Fruit fly (Drosophila melanogaster): ENCODE measurements around the gene ed.

Gene ed

DNA sequence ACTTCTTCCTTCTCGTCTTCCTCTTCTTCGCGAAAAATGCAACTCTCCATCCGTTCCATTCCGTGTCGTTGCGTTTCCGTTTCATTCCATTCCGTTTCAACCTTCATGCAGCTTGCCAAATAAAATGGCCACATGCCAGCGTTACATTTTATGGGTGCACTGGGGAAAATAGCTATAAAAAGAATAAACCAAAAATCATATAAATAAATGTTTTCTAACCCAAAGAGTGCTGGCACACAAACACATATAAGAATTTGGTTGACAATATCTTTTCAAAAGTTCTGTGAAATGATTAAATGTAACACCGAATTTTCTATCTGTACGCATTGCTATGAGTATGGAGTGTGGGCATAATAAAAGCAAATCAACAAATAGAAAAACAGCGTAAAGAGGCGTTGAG, 44.6 kb downstream of the ed start (continued):
- TF ChIP-seq ken (GFP tag; IDR thresholded peaks at IDR 0.05) (no peak), Max (GFP tag; optimal IDR thresholded peaks at IDR 0.05) (no peak), CG7928 (GFP tag; optimal IDR thresholded peaks at IDR 0.05) (no peak), Spps (tag; optimal IDR thresholded peaks at IDR 0.05) (no peak), unpg (GFP tag; optimal IDR thresholded peaks at IDR 0.05) (no peak), BtbVII (GFP tag; optimal IDR thresholded peaks at IDR 0.05) (no peak), Meics (GFP tag; optimal IDR thresholded peaks at IDR 0.05) (no peak), grn (GFP tag; optimal IDR thresholded peaks at IDR 0.05) (no peak), CG34422 (GFP tag; IDR thresholded peaks at IDR 0.05) (no peak), CG15073 (GFP tag; optimal IDR thresholded peaks at IDR 0.05) (no peak), CG32772 (GFP tag; IDR thresholded peaks at IDR 0.05) (no peak), CG34376 (GFP tag; optimal IDR thresholded peaks at IDR 0.05) (no peak), CG43689 (GFP tag; IDR thresholded peaks at IDR 0.05) (no peak), CG1603 (tag; optimal IDR thresholded peaks at IDR 0.05) (peak; percentile 25), z (GFP tag; IDR thresholded peaks at IDR 0.05) (0 out of 3 replicates have a peak, but pooled peaks have one; percentile 6), CG12942 (GFP tag; optimal IDR thresholded peaks at IDR 0.05) (no peak), trem (tag; optimal IDR thresholded peaks at IDR 0.05) (no peak), Trl (optimal IDR thresholded peaks at IDR 0.05) (no peak), Trl (GFP tag; optimal IDR thresholded peaks at IDR 0.05) (no peak), gro (GFP tag; optimal IDR thresholded peaks at IDR 0.05) (no peak), Elba2 (GFP tag; optimal IDR thresholded peaks at IDR 0.05) (no peak), pfk (GFP tag; optimal IDR thresholded peaks at IDR 0.05) (peak; percentile 72), run (tag; optimal IDR thresholded peaks at IDR 0.05) (no peak), dimm (GFP tag; IDR thresholded peaks at IDR 0.05) (no peak), CG1832 (GFP tag; optimal IDR thresholded peaks at IDR 0.05) (no peak), jumu (GFP tag; optimal IDR thresholded peaks at IDR 0.05) (no peak), corto (GFP tag; optimal IDR thresholded peaks at IDR 0.05) (no peak), pan (optimal IDR thresholded peaks at IDR 0.05) (no peak), pan (GFP tag; optimal IDR thresholded peaks at IDR 0.05 in 1 of 2, IDR thresholded peaks at IDR 0.05 in 1 of 2) (no peak), HHEX (GFP tag; optimal IDR thresholded peaks at IDR 0.05) (no peak), CG4730 (GFP tag; IDR thresholded peaks at IDR 0.05) (no peak), CG16863 (GFP tag; optimal IDR thresholded peaks at IDR 0.05) (no peak), maf-S (GFP tag; optimal IDR thresholded peaks at IDR 0.05) (no peak), CG8089 (GFP tag; optimal IDR thresholded peaks at IDR 0.05) (no peak), Ets97D (GFP tag; optimal IDR thresholded peaks at IDR 0.05) (peak; percentile 43), crc (GFP tag; optimal IDR thresholded peaks at IDR 0.05) (no peak), Stat92E (GFP tag; optimal IDR thresholded peaks at IDR 0.05) (no peak), CG15011 (GFP tag; optimal IDR thresholded peaks at IDR 0.05) (no peak), mirr (GFP tag; optimal IDR thresholded peaks at IDR 0.05) (no peak), salm (tag; optimal IDR thresholded peaks at IDR 0.05) (no peak), Ada2b (GFP tag; IDR thresholded peaks at IDR 0.05) (no peak), CG11723 (GFP tag; optimal IDR thresholded peaks at IDR 0.05) (no peak), zen2 (GFP tag; IDR thresholded peaks at IDR 0.05; ENCODE audit: partially characterized antibody) (no peak), HLH3B (GFP tag; IDR thresholded peaks at IDR 0.05) (0 out of 2 replicates have a peak, but pooled peaks have one; percentile 31), CG17912 (GFP tag; optimal IDR thresholded peaks at IDR 0.05) (no peak), H2.0 (GFP tag; IDR thresholded peaks at IDR 0.05) (0 out of 2 replicates have a peak, but pooled peaks have one; percentile 13), ind (GFP tag; optimal IDR thresholded peaks at IDR 0.05) (no peak), Hmr (GFP tag; optimal IDR thresholded peaks at IDR 0.05) (peak; percentile 30), Myb (GFP tag; optimal IDR thresholded peaks at IDR 0.05) (no peak), bigmax (GFP tag; optimal IDR thresholded peaks at IDR 0.05) (no peak), CG6854 (GFP tag; optimal IDR thresholded peaks at IDR 0.05) (no peak), ci (GFP tag; IDR thresholded peaks at IDR 0.05) (peak; percentile 58; the same call in 2 of the 3 replicates)
